Worm (Caenorhabditis elegans) whole organism, late embryonic: ENCODE results near the gene mcm-2.

Experiments used
- K02D7.2 ChIP-seq: sonication (generic microtip); optimal IDR thresholded peaks from 2 replicates; lab custom pipeline; 2017; ENCODE audit warnings: mild to moderate bottlenecking, missing genetic modification characterization, missing compliant biosample characterization
- K09A11.1 ChIP-seq: sonication (generic microtip); optimal IDR thresholded peaks from 2 replicates; lab custom pipeline; 2017; ENCODE audit warnings: antibody characterized with exemption, mild to moderate bottlenecking, missing genetic modification characterization, missing compliant biosample characterization; ENCODE audit not compliant: insufficient read depth
- Y22D7AL.16 ChIP-seq: sonication (generic microtip); optimal IDR thresholded peaks from 2 replicates; lab custom pipeline; 2016; ENCODE audit warnings: missing genetic modification characterization, missing compliant biosample characterization
- ama-1 ChIP-seq: fragments of 150-350 bp; optimal IDR thresholded peaks from 2 replicates; lab custom pipeline; 2014
- ceh-14 ChIP-seq: sonication (generic microtip); optimal IDR thresholded peaks from 2 replicates; lab custom pipeline; 2016; ENCODE audit warnings: missing genotype, missing genetic modification characterization, missing compliant biosample characterization
- ceh-18 ChIP-seq: sonication (generic microtip); optimal IDR thresholded peaks from 2 replicates; lab custom pipeline; 2016; ENCODE audit warnings: missing genetic modification characterization, missing compliant biosample characterization
- ceh-19 ChIP-seq: fragments of 200-800 bp; sonication (Bioruptor generic); optimal IDR thresholded peaks from 2 replicates; lab custom pipeline; 2018; ENCODE audit warnings: mild to moderate bottlenecking, missing genetic modification characterization, missing compliant biosample characterization
- ceh-24 ChIP-seq: sonication (generic microtip); optimal IDR thresholded peaks from 2 replicates; lab custom pipeline; 2016; ENCODE audit warnings: mild to moderate bottlenecking, missing genetic modification characterization, missing compliant biosample characterization
- ceh-34 ChIP-seq: sonication (generic microtip); optimal IDR thresholded peaks from 2 replicates; lab custom pipeline; 2016; ENCODE audit warnings: mild to moderate bottlenecking, missing genetic modification characterization, missing compliant biosample characterization
- ceh-48 ChIP-seq: sonication (generic microtip); optimal IDR thresholded peaks from 2 replicates; lab custom pipeline; 2016; ENCODE audit warnings: missing genetic modification characterization, inconsistent platforms, missing compliant biosample characterization
- ceh-6 ChIP-seq: fragments of 200-800 bp; sonication (Bioruptor generic); optimal IDR thresholded peaks from 2 replicates; lab custom pipeline; 2018; ENCODE audit warnings: mild to moderate bottlenecking, missing genetic modification characterization, missing compliant biosample characterization
- dmd-4 ChIP-seq: sonication (generic microtip); optimal IDR thresholded peaks from 2 replicates; lab custom pipeline; 2016; ENCODE audit warnings: borderline replicate concordance, missing genetic modification characterization, missing compliant biosample characterization
- elt-2 ChIP-seq: sonication (generic microtip); optimal IDR thresholded peaks from 2 replicates; lab custom pipeline; 2016; ENCODE audit warnings: missing genetic modification reagents, missing genetic modification characterization, missing compliant biosample characterization
- elt-4 ChIP-seq: sonication (generic microtip); optimal IDR thresholded peaks from 2 replicates; lab custom pipeline; 2016; ENCODE audit warnings: missing genetic modification characterization, missing compliant biosample characterization
- fax-1 ChIP-seq: sonication (generic microtip); optimal IDR thresholded peaks from 2 replicates; lab custom pipeline; 2016; ENCODE audit warnings: missing genotype, missing genetic modification characterization, missing compliant biosample characterization
- fkh-6 ChIP-seq: sonication (generic microtip); optimal IDR thresholded peaks from 2 replicates; lab custom pipeline; 2016; ENCODE audit warnings: missing genetic modification characterization, missing compliant biosample characterization
- gmeb-2 ChIP-seq: sonication (generic microtip); optimal IDR thresholded peaks from 2 replicates; lab custom pipeline; 2016; ENCODE audit warnings: missing genetic modification characterization, inconsistent platforms, missing compliant biosample characterization
- hlh-13 ChIP-seq: fragments of 200-800 bp; sonication (Bioruptor generic); optimal IDR thresholded peaks from 2 replicates; lab custom pipeline; 2018; ENCODE audit warnings: mild to moderate bottlenecking, missing genetic modification characterization, missing compliant biosample characterization
- hlh-30 ChIP-seq: sonication (generic microtip); optimal IDR thresholded peaks from 2 replicates; lab custom pipeline; 2017; ENCODE audit warnings: antibody characterized with exemption, missing genetic modification characterization, missing compliant biosample characterization; ENCODE audit not compliant: insufficient read depth
- hlh-8 ChIP-seq: sonication (generic microtip); optimal IDR thresholded peaks from 2 replicates; lab custom pipeline; 2016; ENCODE audit warnings: missing genotype, missing genetic modification characterization, missing compliant biosample characterization
- lin-11 ChIP-seq: fragments of 200-800 bp; sonication (Bioruptor generic); optimal IDR thresholded peaks from 2 replicates; lab custom pipeline; 2018; ENCODE audit warnings: mild to moderate bottlenecking, missing genetic modification characterization, missing compliant biosample characterization
- madf-2 ChIP-seq: sonication (generic microtip); optimal IDR thresholded peaks from 2 replicates; lab custom pipeline; 2017; ENCODE audit warnings: missing genetic modification characterization, missing compliant biosample characterization
- nfya-1 ChIP-seq: sonication (generic microtip); optimal IDR thresholded peaks from 2 replicates; lab custom pipeline; 2017; ENCODE audit warnings: missing genetic modification characterization, mild to moderate bottlenecking, missing compliant biosample characterization, antibody characterized with exemption, moderate library complexity
- nhr-232 ChIP-seq: sonication (generic microtip); optimal IDR thresholded peaks from 2 replicates; lab custom pipeline; 2016; ENCODE audit warnings: missing genetic modification characterization, missing compliant biosample characterization
- npax-4 ChIP-seq: sonication (generic microtip); optimal IDR thresholded peaks from 2 replicates; lab custom pipeline; 2016; ENCODE audit warnings: missing genetic modification characterization, missing compliant biosample characterization
- pag-3 ChIP-seq: sonication (generic microtip); optimal IDR thresholded peaks from 2 replicates; lab custom pipeline; 2016; ENCODE audit warnings: missing compliant biosample characterization, missing genetic modification characterization, borderline replicate concordance
- pax-1 ChIP-seq: fragments of 150-350 bp; optimal IDR thresholded peaks from 2 replicates; lab custom pipeline; 2014; ENCODE audit warnings: missing biosample characterization, missing genetic modification characterization
- pha-2 ChIP-seq: sonication (generic microtip); optimal IDR thresholded peaks from 2 replicates; lab custom pipeline; 2017; ENCODE audit warnings: mild to moderate bottlenecking, missing genetic modification characterization, missing compliant biosample characterization
- pha-4 ChIP-seq: fragments of 150-350 bp; optimal IDR thresholded peaks from 2 replicates; lab custom pipeline; 2018; ENCODE audit warnings: missing biosample characterization, missing genetic modification reagents, missing genetic modification characterization
- pqm-1 ChIP-seq: sonication (generic microtip); optimal IDR thresholded peaks from 2 replicates; lab custom pipeline; 2016; ENCODE audit warnings: missing genetic modification characterization, missing compliant biosample characterization
- pros-1 ChIP-seq: fragments of 150-350 bp; optimal IDR thresholded peaks from 2 replicates; lab custom pipeline; 2014; ENCODE audit warnings: missing biosample characterization, missing genetic modification reagents, missing genetic modification characterization
- ref-2 ChIP-seq: sonication (generic microtip); optimal IDR thresholded peaks from 2 replicates; lab custom pipeline; 2016; ENCODE audit warnings: missing genetic modification characterization, missing compliant biosample characterization
- sdc-2 ChIP-seq: sonication (generic microtip); optimal IDR thresholded peaks from 2 replicates; lab custom pipeline; 2016; ENCODE audit warnings: missing genotype, missing genetic modification characterization, missing compliant biosample characterization
- sox-2 ChIP-seq: fragments of 200-800 bp; sonication (Bioruptor generic); IDR thresholded peaks from 2 replicates; pipeline ENCODE4 v1.3.6; 2022; ENCODE audit warnings: missing genetic modification reagents, missing genetic modification characterization, missing compliant biosample characterization
- tbx-2 ChIP-seq: sonication (generic microtip); optimal IDR thresholded peaks from 2 replicates; lab custom pipeline; 2016; ENCODE audit warnings: missing genetic modification characterization, missing compliant biosample characterization
- tbx-7 ChIP-seq: sonication (generic microtip); optimal IDR thresholded peaks from 2 replicates; lab custom pipeline; 2016; ENCODE audit warnings: missing genotype, missing genetic modification characterization, missing compliant biosample characterization
- unc-3 ChIP-seq, 2 experiments: fragments of 200-800 bp in 1 of 2; sonication (Bioruptor generic) in 1 of 2; sonication (generic microtip) in 1 of 2; conservative IDR thresholded peaks in 1 of 2; optimal IDR thresholded peaks in 1 of 2; 2 replicates each; pipeline versions ENCODE4 v1.3.6 to Lab custom; 2016 to 2022; ENCODE audit warnings: missing compliant biosample characterization in 2 of 2, missing genetic modification characterization in 2 of 2, missing genetic modification reagents in 1 of 2
- zip-5 ChIP-seq: sonication (generic microtip); optimal IDR thresholded peaks from 2 replicates; lab custom pipeline; 2016; ENCODE audit warnings: missing genetic modification characterization, missing compliant biosample characterization
- ztf-16 ChIP-seq: sonication (generic microtip); optimal IDR thresholded peaks from 2 replicates; lab custom pipeline; 2017; ENCODE audit warnings: missing genetic modification characterization, missing compliant biosample characterization

mcm-2 gene

DNA sequence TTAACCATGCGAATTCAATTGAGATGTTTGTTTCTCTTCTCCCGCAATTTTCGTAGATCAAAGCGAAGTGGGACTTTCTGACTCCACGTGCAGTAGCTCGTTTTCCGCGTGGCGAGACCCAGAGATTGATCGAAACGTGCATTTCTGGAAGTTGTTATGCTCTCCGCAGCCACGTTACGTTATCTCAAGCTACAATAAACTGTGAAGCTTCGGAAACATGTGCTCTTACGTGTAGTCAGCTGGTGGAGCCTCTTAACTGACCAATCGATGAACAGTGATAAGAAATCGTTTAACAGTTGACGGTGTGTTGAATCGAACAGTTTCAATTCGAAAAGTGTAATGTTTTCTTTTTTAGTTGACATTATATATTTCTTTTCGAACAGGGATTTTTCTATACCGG lies 45.7 kb upstream of the mcm-2 start:
- no peak for TF ChIP-seq pros-1
- no peak for TF ChIP-seq elt-4
- no peak for TF ChIP-seq gmeb-2 (tag; lab: Kevin White, UChicago)
- no peak for TF ChIP-seq ceh-24 (tag; lab: Kevin White, UChicago)
- no peak for TF ChIP-seq K09A11.1 (tag; lab: Kevin White, UChicago)

DNA sequence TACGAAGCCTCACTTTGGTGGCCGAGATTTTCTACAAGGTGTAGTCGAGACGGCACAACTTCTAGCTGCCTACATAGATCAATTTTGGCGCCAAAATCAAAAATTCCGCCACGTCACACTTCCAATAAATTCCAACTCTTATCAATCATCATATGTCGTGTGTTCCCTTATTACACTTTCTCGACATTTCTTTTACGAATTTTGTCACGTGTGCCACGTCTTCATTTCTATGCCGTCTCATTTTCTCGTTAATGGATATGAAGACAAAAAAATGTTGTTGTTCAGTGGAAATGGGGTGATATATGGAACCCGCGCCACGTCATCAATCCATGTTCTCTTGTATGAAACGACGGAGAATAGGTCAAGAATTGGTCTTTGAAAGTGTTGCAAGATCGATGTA lies 45.2 kb upstream of the mcm-2 start:
- no peak for TF ChIP-seq ztf-16 (tag; lab: Kevin White, UChicago)
- no peak for TF ChIP-seq nfya-1 (tag; lab: Kevin White, UChicago)
- TF ChIP-seq unc-3 (GFP tag; conservative IDR thresholded peaks at IDR 0.05; lab: Robert Waterston, UW) = no peak
- no peak for TF ChIP-seq unc-3 (tag; optimal IDR thresholded peaks at IDR 0.05; lab: Kevin White, UChicago)
- no peak for TF ChIP-seq ceh-34 (tag; lab: Kevin White, UChicago)
- TF ChIP-seq zip-5 = no peak
- TF ChIP-seq npax-4 = no peak
- no peak for TF ChIP-seq gmeb-2 (tag; lab: Kevin White, UChicago)
- no peak for TF ChIP-seq elt-2 (tag; lab: Kevin White, UChicago)
- no peak for TF ChIP-seq hlh-8 (tag; lab: Kevin White, UChicago)
- TF ChIP-seq K02D7.2 (tag; lab: Kevin White, UChicago) = no peak
- TF ChIP-seq ceh-14 = no peak
- TF ChIP-seq ceh-48 = no peak
- no peak for TF ChIP-seq Y22D7AL.16
- no peak for TF ChIP-seq madf-2 (tag; lab: Kevin White, UChicago)
- TF ChIP-seq ama-1 = no peak
- TF ChIP-seq fkh-6 (tag; lab: Kevin White, UChicago) = no peak
- TF ChIP-seq hlh-30 (tag; lab: Kevin White, UChicago) = no peak

DNA sequence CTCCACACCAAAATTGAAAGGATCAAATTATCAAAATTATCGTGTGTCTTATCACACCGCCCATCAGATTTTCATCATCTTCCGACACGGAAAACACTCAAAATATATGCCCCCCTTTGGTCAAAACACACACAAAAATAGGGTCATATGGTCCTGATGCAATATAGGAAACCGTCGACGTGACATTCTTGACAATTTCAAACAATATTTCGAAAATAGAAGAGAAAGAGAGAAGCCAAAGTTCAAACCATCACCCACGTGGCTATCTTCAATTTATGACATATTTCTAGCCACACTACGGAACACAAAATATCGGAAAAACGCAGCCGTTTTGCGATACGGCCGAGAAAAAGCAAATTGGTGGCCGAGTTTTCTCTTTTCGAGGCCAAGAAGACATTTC lies 44.2 kb upstream of the mcm-2 start:
- TF ChIP-seq pax-1 = no peak
- TF ChIP-seq ref-2 (tag; lab: Kevin White, UChicago) = no peak
- no peak for TF ChIP-seq pha-2 (tag; lab: Kevin White, UChicago)
- TF ChIP-seq ceh-18 (tag; lab: Kevin White, UChicago) = no peak
- TF ChIP-seq ceh-19 (GFP tag; lab: Kevin White, UChicago) = no peak
- no peak for TF ChIP-seq pha-4 (tag; lab: Kevin White, UChicago)
- TF ChIP-seq tbx-7 = no peak
- TF ChIP-seq K02D7.2 (tag; lab: Kevin White, UChicago) = no peak
- TF ChIP-seq nhr-232 = no peak
- no peak for TF ChIP-seq fax-1 (tag; lab: Kevin White, UChicago)
- TF ChIP-seq ceh-6 (GFP tag; lab: Kevin White, UChicago) = no peak
- TF ChIP-seq tbx-2 = no peak
- TF ChIP-seq sdc-2 (tag; lab: Kevin White, UChicago) = no peak
- no peak for TF ChIP-seq hlh-13 (GFP tag; lab: Kevin White, UChicago)
- TF ChIP-seq sox-2 (GFP tag; lab: Robert Waterston, UW) = no peak
- no peak for TF ChIP-seq lin-11
- no peak for TF ChIP-seq hlh-30 (tag; lab: Kevin White, UChicago)
- no peak for TF ChIP-seq dmd-4 (tag; lab: Kevin White, UChicago)

- TF ChIP-seq pag-3 (tag; lab: Kevin White, UChicago) (no peak), K09A11.1 (tag; lab: Kevin White, UChicago) (no peak), pqm-1 (tag; lab: Kevin White, UChicago) (no peak)
Measured at ce11 chrII:12049281-12049680, 42.9 kb upstream of the mcm-2 start, which contains the start of gene nadk-2. TSS of gene nadk-2 (plus strand) at chrII:12049581.
